Fruit fly (Drosophila melanogaster): ENCODE data around the gene sty.

The sty gene

DNA sequence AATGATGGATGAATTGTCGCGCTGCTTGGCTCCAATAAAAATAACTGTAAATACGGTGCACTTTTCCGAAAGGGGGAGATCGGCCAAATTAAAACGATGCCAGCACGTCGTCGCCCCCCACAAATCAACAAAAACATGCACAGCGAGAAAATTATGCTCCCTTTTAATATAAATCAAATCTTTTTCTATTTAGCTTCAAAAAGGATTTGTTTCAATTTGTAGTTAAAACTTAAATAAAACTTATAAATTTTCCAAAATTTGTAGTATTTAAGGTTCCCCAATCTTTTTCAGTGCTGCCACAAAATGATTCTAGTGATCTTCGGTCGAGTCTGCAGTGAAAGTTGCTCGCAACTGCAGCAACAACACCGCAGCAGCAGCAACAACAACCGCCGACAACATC lies 28.7 kb downstream of the sty start (continued):
- peak in 1 of 2 experiments; percentile 7 for TF ChIP-seq insv (GFP tag; optimal IDR thresholded peaks at IDR 0.05)
- no peak for TF ChIP-seq CG9932 (GFP tag; IDR thresholded peaks at IDR 0.05)
- peak; percentile 96 for TF ChIP-seq Spps (tag; optimal IDR thresholded peaks at IDR 0.05)
- peak; percentile 38 for TF ChIP-seq mam (GFP tag; optimal IDR thresholded peaks at IDR 0.05)
- TF ChIP-seq CG12236 (GFP tag; optimal IDR thresholded peaks at IDR 0.05) = peak; percentile 70
- no peak for TF ChIP-seq CG15479 (GFP tag; optimal IDR thresholded peaks at IDR 0.05)
- peak; percentile 32 for TF ChIP-seq psq (GFP tag; optimal IDR thresholded peaks at IDR 0.05)
- no peak for TF ChIP-seq cad (GFP tag; optimal IDR thresholded peaks at IDR 0.05)
- TF ChIP-seq dimm (GFP tag; IDR thresholded peaks at IDR 0.05) = 0 out of 2 replicates have a peak, but pooled peaks have one; percentile 52
- TF ChIP-seq gcm2 (GFP tag; optimal IDR thresholded peaks at IDR 0.05) = peak; percentile 60
- TF ChIP-seq BtbVII (GFP tag; optimal IDR thresholded peaks at IDR 0.05) = peak; percentile 60
- peak; percentile 94 for TF ChIP-seq CG4424 (GFP tag; optimal IDR thresholded peaks at IDR 0.05)
- peak; percentile 84 for TF ChIP-seq fd64A (GFP tag; optimal IDR thresholded peaks at IDR 0.05)
- TF ChIP-seq CG30403 (GFP tag; optimal IDR thresholded peaks at IDR 0.05) = peak; percentile 82
- TF ChIP-seq zen (tag; optimal IDR thresholded peaks at IDR 0.05) = peak; percentile 90
- peak; percentile 56; the same call in 1 of the 2 replicates for TF ChIP-seq Rx (GFP tag; IDR thresholded peaks at IDR 0.05)
- TF ChIP-seq btn (GFP tag; optimal IDR thresholded peaks at IDR 0.05) = peak; percentile 71
- peak; percentile 43 for TF ChIP-seq CG11398 (GFP tag; optimal IDR thresholded peaks at IDR 0.05)
- TF ChIP-seq salm (tag; optimal IDR thresholded peaks at IDR 0.05) = peak; percentile 83
- peak; percentile 64 for TF ChIP-seq NK7.1 (GFP tag; optimal IDR thresholded peaks at IDR 0.05)
- TF ChIP-seq CG34422 (GFP tag; IDR thresholded peaks at IDR 0.05) = peak; percentile 85; the same call in 2 of the 3 replicates
- no peak for TF ChIP-seq CG2889 (GFP tag; IDR thresholded peaks at IDR 0.05)
- peak; percentile 72 for TF ChIP-seq H2.0 (GFP tag; IDR thresholded peaks at IDR 0.05)
- TF ChIP-seq CG31224 (GFP tag; IDR thresholded peaks at IDR 0.05) = no peak
- peak; percentile 90 for TF ChIP-seq CG7839 (tag; optimal IDR thresholded peaks at IDR 0.05)
- peak in 1 of 2 experiments; percentile 86 for TF ChIP-seq Hr78 (GFP tag; optimal IDR thresholded peaks at IDR 0.05)
- no peak for TF ChIP-seq CG1832 (GFP tag; optimal IDR thresholded peaks at IDR 0.05)
- peak; percentile 77 for TF ChIP-seq CG17568 (GFP tag; optimal IDR thresholded peaks at IDR 0.05)
- TF ChIP-seq CG11696 (GFP tag; IDR thresholded peaks at IDR 0.05) = peak; percentile 53
- peak; percentile 16 for TF ChIP-seq CG3281 (GFP tag; optimal IDR thresholded peaks at IDR 0.05)
- TF ChIP-seq CG4820 (GFP tag; optimal IDR thresholded peaks at IDR 0.05) = peak; percentile 94
- peak; percentile 69; the same call in 1 of the 2 replicates for TF ChIP-seq Nf-YA (GFP tag; IDR thresholded peaks at IDR 0.05)
- peak; percentile 71 for TF ChIP-seq da (GFP tag; optimal IDR thresholded peaks at IDR 0.05)
- peak; percentile 77 for TF ChIP-seq CG14667 (GFP tag; IDR thresholded peaks at IDR 0.05)
- no peak for TF ChIP-seq zen2 (GFP tag; IDR thresholded peaks at IDR 0.05; ENCODE audit: partially characterized antibody)
- TF ChIP-seq CG2202 (tag; optimal IDR thresholded peaks at IDR 0.05) = peak; percentile 96
- peak; percentile 85 for TF ChIP-seq CG16815 (GFP tag; optimal IDR thresholded peaks at IDR 0.05)
- peak; percentile 65 for TF ChIP-seq ind (GFP tag; optimal IDR thresholded peaks at IDR 0.05)
- peak; percentile 79 for TF ChIP-seq CG8089 (GFP tag; optimal IDR thresholded peaks at IDR 0.05)
- TF ChIP-seq Gsc (GFP tag; IDR thresholded peaks at IDR 0.05) = peak; percentile 67
- peak; percentile 69 for TF ChIP-seq Sry-β (GFP tag; optimal IDR thresholded peaks at IDR 0.05)
- peak; percentile 88 for TF ChIP-seq tin (GFP tag; optimal IDR thresholded peaks at IDR 0.05)
- TF ChIP-seq ab (GFP tag; optimal IDR thresholded peaks at IDR 0.05) = peak; percentile 32
- no peak for TF ChIP-seq ham (GFP tag; IDR thresholded peaks at IDR 0.05)
- peak; percentile 77 for TF ChIP-seq ap (GFP tag; IDR thresholded peaks at IDR 0.05)
- peak; percentile 85 for TF ChIP-seq row (GFP tag; IDR thresholded peaks at IDR 0.05)
- TF ChIP-seq Vsx1 (GFP tag; optimal IDR thresholded peaks at IDR 0.05) = peak; percentile 71
- TF ChIP-seq exex (tag; optimal IDR thresholded peaks at IDR 0.05) = peak; percentile 6
- peak; percentile 69; the same call in 2 of the 3 replicates for TF ChIP-seq so (GFP tag; IDR thresholded peaks at IDR 0.05)
- TF ChIP-seq Camta (GFP tag; optimal IDR thresholded peaks at IDR 0.05) = peak; percentile 88
- no peak for TF ChIP-seq br (optimal IDR thresholded peaks at IDR 0.05)
- no peak for TF ChIP-seq CG34224 (GFP tag; IDR thresholded peaks at IDR 0.05; ENCODE audit: partially characterized antibody)
